Fruit fly (Drosophila melanogaster): ENCODE measurements around the gene Bdbt.

The Bdbt gene

dm6 chr3R:21073141-21073540 lies 45.5 kb downstream of the Bdbt start, which contains the start of gene r-l (continued):
- TF ChIP-seq cwo (GFP tag; optimal IDR thresholded peaks at IDR 0.05) (peak; percentile 40), Dek (tag; optimal IDR thresholded peaks at IDR 0.05) (peak; percentile 49), gcm (GFP tag; optimal IDR thresholded peaks at IDR 0.05) (peak; percentile 2), CG15514 (GFP tag; optimal IDR thresholded peaks at IDR 0.05) (peak; percentile 89), Dref (GFP tag; IDR thresholded peaks at IDR 0.05) (peak; percentile 93), Hr3 (GFP tag; optimal IDR thresholded peaks at IDR 0.05) (no peak), pita (GFP tag; optimal IDR thresholded peaks at IDR 0.05) (peak; percentile 70), Elba2 (GFP tag; optimal IDR thresholded peaks at IDR 0.05) (peak; percentile 98), CG34376 (GFP tag; optimal IDR thresholded peaks at IDR 0.05) (peak; percentile 0), sug (tag; optimal IDR thresholded peaks at IDR 0.05) (peak; percentile 38), CG42726 (GFP tag; IDR thresholded peaks at IDR 0.05; ENCODE audit: partially characterized antibody) (peak; percentile 61), sens (GFP tag) (peak; percentile 65), CG10147 (GFP tag; optimal IDR thresholded peaks at IDR 0.05) (peak; percentile 32), Lhr (GFP tag; optimal IDR thresholded peaks at IDR 0.05) (peak; percentile 79), CG12769 (tag; optimal IDR thresholded peaks at IDR 0.05) (peak; percentile 42), CG6791 (GFP tag; IDR thresholded peaks at IDR 0.05; ENCODE audit: partially characterized antibody) (peak; percentile 43; the same call in 2 of the 3 replicates), CG8290 (GFP tag; optimal IDR thresholded peaks at IDR 0.05) (no peak), CG8290 (tag; optimal IDR thresholded peaks at IDR 0.05) (peak in 1 of 2 experiments; percentile 77), CG3847 (GFP tag; IDR thresholded peaks at IDR 0.05) (peak; percentile 64), grn (GFP tag; optimal IDR thresholded peaks at IDR 0.05) (peak; percentile 43), CTCF (GFP tag; optimal IDR thresholded peaks at IDR 0.05) (peak; percentile 58), slbo (GFP tag; IDR thresholded peaks at IDR 0.05) (no peak), Sin3A (optimal IDR thresholded peaks at IDR 0.05) (peak; percentile 61), HLH4C (GFP tag; IDR thresholded peaks at IDR 0.05; ENCODE audit: partially characterized antibody) (peak; percentile 19; the same call in 1 of the 3 replicates), Myb (GFP tag; optimal IDR thresholded peaks at IDR 0.05) (peak; percentile 82), CG14710 (tag; optimal IDR thresholded peaks at IDR 0.05) (peak; percentile 71), CG8944 (GFP tag; optimal IDR thresholded peaks at IDR 0.05) (peak; percentile 8), CG10543 (GFP tag; optimal IDR thresholded peaks at IDR 0.05) (no peak), Max (GFP tag; optimal IDR thresholded peaks at IDR 0.05) (peak; percentile 62), Camta (GFP tag; optimal IDR thresholded peaks at IDR 0.05) (no peak), Bteb2 (GFP tag; optimal IDR thresholded peaks at IDR 0.05) (no peak), CG31388 (GFP tag; optimal IDR thresholded peaks at IDR 0.05) (no peak), chinmo (GFP tag; IDR thresholded peaks at IDR 0.05; ENCODE audit: partially characterized antibody) (0 out of 4 replicates have a peak, but pooled peaks have one; percentile 65), gfzf (GFP tag; optimal IDR thresholded peaks at IDR 0.05) (peak; percentile 98), twi (tag; optimal IDR thresholded peaks at IDR 0.05) (peak; percentile 34), Abd-B (GFP tag; optimal IDR thresholded peaks at IDR 0.05) (peak; percentile 39), Dip3 (GFP tag; optimal IDR thresholded peaks at IDR 0.05) (peak; percentile 15), zfh2 (GFP tag; optimal IDR thresholded peaks at IDR 0.05) (peak; percentile 4), CG12659 (GFP tag; optimal IDR thresholded peaks at IDR 0.05) (peak; percentile 56), Atf6 (GFP tag; IDR thresholded peaks at IDR 0.05) (no peak), gro (GFP tag; optimal IDR thresholded peaks at IDR 0.05) (peak; percentile 47), CG1603 (tag; optimal IDR thresholded peaks at IDR 0.05) (peak; percentile 83), row (GFP tag; IDR thresholded peaks at IDR 0.05) (peak; percentile 31; the same call in 1 of the 3 replicates), Dll (GFP tag; IDR thresholded peaks at IDR 0.05; ENCODE audit: partially characterized antibody) (0 out of 4 replicates have a peak, but pooled peaks have one; percentile 12)
